Worm (Caenorhabditis elegans) whole organism, L1 larva: ENCODE measurements around the gene Y62F5A.9.

ENCODE experiments used
- lin-39 ChIP-seq: fragments of 150-350 bp; optimal IDR thresholded peaks from 2 replicates; lab custom pipeline; 2014; ENCODE audit warnings: missing biosample characterization, missing genetic modification reagents, missing genetic modification characterization
- nhr-11 ChIP-seq: fragments of 150-350 bp; optimal IDR thresholded peaks from 2 replicates; lab custom pipeline; 2014; ENCODE audit warnings: missing biosample characterization, missing genetic modification characterization
- nhr-12 ChIP-seq: sonication (generic microtip); optimal IDR thresholded peaks from 2 replicates; lab custom pipeline; 2017; ENCODE audit warnings: missing biosample characterization, missing genetic modification characterization
- nhr-47 ChIP-seq: sonication (generic microtip); optimal IDR thresholded peaks from 2 replicates; lab custom pipeline; 2016; ENCODE audit warnings: mild to moderate bottlenecking, missing genetic modification characterization, moderate library complexity, missing compliant biosample characterization
- unc-62 ChIP-seq: fragments of 150-350 bp; optimal IDR thresholded peaks from 2 replicates; lab custom pipeline; 2014; ENCODE audit warnings: missing biosample characterization, missing genetic modification reagents, missing genetic modification characterization
- ztf-11 ChIP-seq, 2 experiments: sonication (generic microtip); optimal IDR thresholded peaks; 2 replicates each; lab custom pipeline; 2016 to 2017; ENCODE audit warnings: missing genetic modification characterization in 2 of 2, missing biosample characterization in 1 of 2, missing compliant biosample characterization in 1 of 2

DNA sequence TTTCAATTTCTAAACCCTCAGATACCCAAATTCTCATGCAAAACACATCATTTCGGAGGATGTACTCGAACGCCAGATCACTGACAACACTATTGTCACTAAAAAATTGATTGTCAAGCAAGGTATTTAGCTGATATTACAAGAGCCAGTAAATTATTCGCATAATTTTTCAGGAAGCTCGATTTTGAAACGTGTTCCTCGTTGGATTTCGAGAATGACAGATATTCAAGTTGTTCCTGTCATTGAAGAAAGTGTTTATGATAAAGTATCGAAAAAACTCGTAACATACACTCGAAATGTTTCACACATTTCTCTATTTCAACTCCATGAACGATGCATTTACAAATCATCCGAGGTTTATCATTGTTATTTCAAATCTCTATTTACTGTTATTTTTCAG is 42.8 kb downstream of the Y62F5A.9 start:
- TF ChIP-seq lin-39 (tag; lab: Kevin White, UChicago) = no peak
- TF ChIP-seq nhr-12 (tag; lab: Kevin White, UChicago) = no peak
- TF ChIP-seq ztf-11 (tag; optimal IDR thresholded peaks at IDR 0.05; lab: Kevin White, UChicago) = no peak
- no peak for TF ChIP-seq nhr-47 (tag; lab: Kevin White, UChicago)
- TF ChIP-seq nhr-11 (tag; lab: Kevin White, UChicago) = no peak
- TF ChIP-seq unc-62 = no peak
